Worm (Caenorhabditis elegans) whole organism, late embryonic: ENCODE data around the gene C09B9.4.

ENCODE experiments used
- elt-2 ChIP-seq: sonication (generic microtip); optimal IDR thresholded peaks from 2 replicates; lab custom pipeline; 2016; ENCODE audit warnings: missing genetic modification reagents, missing genetic modification characterization, missing compliant biosample characterization
- hlh-30 ChIP-seq: sonication (generic microtip); optimal IDR thresholded peaks from 2 replicates; lab custom pipeline; 2017; ENCODE audit warnings: antibody characterized with exemption, missing genetic modification characterization, missing compliant biosample characterization; ENCODE audit not compliant: insufficient read depth
- hlh-8 ChIP-seq: sonication (generic microtip); optimal IDR thresholded peaks from 2 replicates; lab custom pipeline; 2016; ENCODE audit warnings: missing genotype, missing genetic modification characterization, missing compliant biosample characterization
- lim-6 ChIP-seq: sonication (generic microtip); optimal IDR thresholded peaks from 2 replicates; lab custom pipeline; 2016; ENCODE audit warnings: missing genetic modification characterization, missing compliant biosample characterization
- odd-2 ChIP-seq: sonication (generic microtip); optimal IDR thresholded peaks from 2 replicates; lab custom pipeline; 2017; ENCODE audit warnings: antibody characterized with exemption, mild to moderate bottlenecking, missing genetic modification characterization, missing compliant biosample characterization
- pag-3 ChIP-seq: sonication (generic microtip); optimal IDR thresholded peaks from 2 replicates; lab custom pipeline; 2016; ENCODE audit warnings: missing compliant biosample characterization, missing genetic modification characterization, borderline replicate concordance

- TF ChIP-seq elt-2: no peak
- TF ChIP-seq lim-6 (tag; lab: Kevin White, UChicago): no peak
- TF ChIP-seq hlh-30 (tag; lab: Kevin White, UChicago): no peak
- TF ChIP-seq hlh-8 (tag; lab: Kevin White, UChicago): no peak
- TF ChIP-seq pag-3: no peak
- TF ChIP-seq odd-2: no peak
Measured at ce11 chrIV:5060984-5061383, 27.8 kb upstream of the C09B9.4 start, which contains the start of gene C09B9.7.
